Fruit fly (Drosophila melanogaster) whole organism, prepupa: ENCODE results near the gene Cad87A.
A peak's percentile ranks its signal among the peaks of the same experiment; 100 is the strongest.

Experiments used
- CG10631 ChIP-seq: fragments of 200-800 bp; sonication (Bioruptor generic); optimal IDR thresholded peaks from 2 replicates; lab custom pipeline; 2016; ENCODE audit warnings: missing biosample characterization, missing genetic modification characterization
- CG10669 ChIP-seq: fragments of 200-800 bp; sonication (Bioruptor generic); optimal IDR thresholded peaks from 3 replicates; lab custom pipeline; 2018; ENCODE audit warnings: missing biosample characterization, mild to moderate bottlenecking, missing genetic modification characterization, moderate library complexity
- CG11294 ChIP-seq: fragments of 200-800 bp; sonication (Bioruptor generic); IDR thresholded peaks from 2 replicates; pipeline ENCODE4 v1.3.6; 2022; ENCODE audit warnings: missing biosample characterization, missing genetic modification characterization
- CG11762 ChIP-seq: fragments of 200-800 bp; sonication (Bioruptor generic); optimal IDR thresholded peaks from 3 replicates; lab custom pipeline; 2016; ENCODE audit warnings: missing biosample characterization, missing genetic modification characterization; ENCODE audit not compliant: insufficient read depth
- CG11902 ChIP-seq: fragments of 200-800 bp; sonication (Bioruptor generic); optimal IDR thresholded peaks from 3 replicates; lab custom pipeline; 2016; ENCODE audit warnings: missing biosample characterization, missing genetic modification characterization
- CG15336 ChIP-seq: fragments of 200-800 bp; sonication (Bioruptor generic); IDR thresholded peaks from 2 replicates; pipeline ENCODE4 v1.3.6; 2022; ENCODE audit warnings: missing biosample characterization, missing genetic modification characterization
- CG3032 ChIP-seq: fragments of 200-800 bp; optimal IDR thresholded peaks from 2 replicates; lab custom pipeline; 2019; ENCODE audit warnings: missing biosample characterization, mild to moderate bottlenecking, missing genetic modification characterization, moderate library complexity
- CG31627 ChIP-seq: fragments of 200-800 bp; sonication (Bioruptor generic); optimal IDR thresholded peaks from 3 replicates; lab custom pipeline; 2016; ENCODE audit warnings: missing biosample characterization, missing genetic modification characterization
- CG34406 ChIP-seq: fragments of 200-800 bp; sonication (Bioruptor generic); optimal IDR thresholded peaks from 3 replicates; lab custom pipeline; 2016; ENCODE audit warnings: missing biosample characterization, missing genetic modification characterization
- CG3919 ChIP-seq: fragments of 200-800 bp; sonication (Bioruptor generic); optimal IDR thresholded peaks from 3 replicates; lab custom pipeline; 2016; ENCODE audit warnings: missing biosample characterization, missing genetic modification characterization
- CG6163 ChIP-seq: fragments of 200-800 bp; sonication (Bioruptor generic); IDR thresholded peaks from 3 replicates; pipeline ENCODE4 v1.3.6; 2022; ENCODE audit warnings: missing biosample characterization, missing genetic modification characterization
- CG6276 ChIP-seq: fragments of 200-800 bp; sonication (Bioruptor generic); optimal IDR thresholded peaks from 2 replicates; lab custom pipeline; 2017; ENCODE audit warnings: missing biosample characterization, mild to moderate bottlenecking, missing genetic modification characterization
- CG6808 ChIP-seq: fragments of 200-800 bp; sonication (Bioruptor generic); optimal IDR thresholded peaks from 3 replicates; lab custom pipeline; 2017; ENCODE audit warnings: missing biosample characterization, missing genetic modification characterization, mild to moderate bottlenecking, moderate library complexity, missing genetic modification reagents
- CG6854 ChIP-seq: fragments of 200-800 bp; sonication (Bioruptor generic); optimal IDR thresholded peaks from 2 replicates; lab custom pipeline; 2017; ENCODE audit warnings: missing biosample characterization, mild to moderate bottlenecking, missing genetic modification characterization
- CG7368 ChIP-seq: fragments of 200-800 bp; sonication (Bioruptor generic); optimal IDR thresholded peaks from 3 replicates; lab custom pipeline; 2016; ENCODE audit warnings: missing biosample characterization, missing genetic modification characterization
- CG8119 ChIP-seq: fragments of 200-800 bp; sonication (Bioruptor generic); IDR thresholded peaks from 3 replicates; pipeline ENCODE4 v1.3.6; 2022; ENCODE audit warnings: missing biosample characterization, missing genetic modification characterization
- CG8319 ChIP-seq: fragments of 200-800 bp; sonication (Bioruptor generic); optimal IDR thresholded peaks from 3 replicates; lab custom pipeline; 2016; ENCODE audit warnings: missing biosample characterization, missing genetic modification characterization
- CG8632 ChIP-seq: fragments of 200-800 bp; sonication (Bioruptor generic); optimal IDR thresholded peaks from 3 replicates; lab custom pipeline; 2016; ENCODE audit warnings: missing biosample characterization, missing genetic modification characterization
- CG9139 ChIP-seq: fragments of 200-800 bp; sonication (Bioruptor generic); optimal IDR thresholded peaks from 3 replicates; lab custom pipeline; 2017; ENCODE audit warnings: missing biosample characterization, mild to moderate bottlenecking, missing genetic modification characterization
- Eip78C ChIP-seq: fragments of 200-800 bp; sonication (Bioruptor generic); peaks from one replicate; lab custom pipeline; 2016; ENCODE audit warnings: missing biosample characterization, missing genetic modification characterization
- Eip93F ChIP-seq: fragments of 200-800 bp; sonication (Bioruptor generic); optimal IDR thresholded peaks from 2 replicates; lab custom pipeline; 2016; ENCODE audit warnings: missing biosample characterization, mild to moderate bottlenecking, missing genetic modification characterization
- Ets21C ChIP-seq: fragments of 200-800 bp; sonication (Bioruptor generic); optimal IDR thresholded peaks from 3 replicates; lab custom pipeline; 2016; ENCODE audit warnings: missing biosample characterization, missing genetic modification characterization
- Ets96B ChIP-seq: fragments of 200-800 bp; optimal IDR thresholded peaks from 2 replicates; lab custom pipeline; 2019; ENCODE audit warnings: missing biosample characterization, mild to moderate bottlenecking, missing genetic modification characterization, moderate library complexity
- Gug ChIP-seq: fragments of 200-800 bp; sonication (Bioruptor generic); IDR thresholded peaks from 2 replicates; pipeline ENCODE4 v1.3.6; 2022; ENCODE audit warnings: missing biosample characterization, missing genetic modification characterization
- Hr38 ChIP-seq: sonication (Bioruptor generic); optimal IDR thresholded peaks from 2 replicates; lab custom pipeline; 2016; ENCODE audit warnings: missing biosample characterization, missing genetic modification characterization
- Hr39 ChIP-seq: fragments of 200-800 bp; sonication (Bioruptor generic); optimal IDR thresholded peaks from 2 replicates; lab custom pipeline; 2016; ENCODE audit warnings: missing biosample characterization, missing genetic modification characterization
- Hr4 ChIP-seq: fragments of 200-800 bp; sonication (Bioruptor generic); optimal IDR thresholded peaks from 3 replicates; lab custom pipeline; 2016; ENCODE audit warnings: missing biosample characterization, missing genetic modification characterization
- Lpt ChIP-seq: fragments of 200-800 bp; sonication (Bioruptor generic); optimal IDR thresholded peaks from 3 replicates; lab custom pipeline; 2016; ENCODE audit warnings: missing biosample characterization, missing genetic modification characterization
- Met ChIP-seq: fragments of 200-800 bp; sonication (Bioruptor generic); optimal IDR thresholded peaks from 3 replicates; lab custom pipeline; 2016; ENCODE audit warnings: missing biosample characterization, missing genetic modification characterization
- OdsH ChIP-seq: fragments of 200-800 bp; sonication (Bioruptor generic); optimal IDR thresholded peaks from 3 replicates; lab custom pipeline; 2016; ENCODE audit warnings: missing biosample characterization, missing genetic modification characterization
- Smox ChIP-seq: fragments of 200-800 bp; sonication (Bioruptor generic); optimal IDR thresholded peaks from 3 replicates; lab custom pipeline; 2016; ENCODE audit warnings: missing biosample characterization, missing genetic modification characterization
- Sox102F ChIP-seq: fragments of 200-800 bp; sonication (Bioruptor generic); optimal IDR thresholded peaks from 2 replicates; lab custom pipeline; 2016; ENCODE audit warnings: missing biosample characterization, mild to moderate bottlenecking, missing genetic modification characterization
- Sox14 ChIP-seq: fragments of 200-800 bp; sonication (Bioruptor generic); optimal IDR thresholded peaks from 3 replicates; lab custom pipeline; 2016; ENCODE audit warnings: missing biosample characterization, missing genetic modification characterization
- Sox15 ChIP-seq: fragments of 200-800 bp; sonication (Bioruptor generic); optimal IDR thresholded peaks from 3 replicates; lab custom pipeline; 2016; ENCODE audit warnings: missing biosample characterization, missing genetic modification characterization
- achi ChIP-seq: fragments of 200-800 bp; sonication (Bioruptor generic); optimal IDR thresholded peaks from 3 replicates; lab custom pipeline; 2016; ENCODE audit warnings: missing biosample characterization, missing genetic modification characterization
- cyc ChIP-seq: fragments of 200-800 bp; sonication (Bioruptor generic); optimal IDR thresholded peaks from 3 replicates; lab custom pipeline; 2016; ENCODE audit warnings: missing biosample characterization, missing genetic modification characterization
- dac ChIP-seq: fragments of 200-800 bp; sonication (Bioruptor generic); optimal IDR thresholded peaks from 2 replicates; lab custom pipeline; 2017; ENCODE audit warnings: missing biosample characterization, mild to moderate bottlenecking, missing genetic modification characterization
- dsx ChIP-seq: fragments of 200-800 bp; optimal IDR thresholded peaks from 3 replicates; lab custom pipeline; 2019; ENCODE audit warnings: missing biosample characterization, mild to moderate bottlenecking, missing genetic modification characterization, moderate library complexity; ENCODE audit not compliant: poor library complexity, severe bottlenecking
- eg ChIP-seq: fragments of 200-800 bp; sonication (Bioruptor generic); IDR thresholded peaks from 3 replicates; pipeline ENCODE4 v1.3.6; 2022; ENCODE audit warnings: missing biosample characterization, missing genetic modification characterization
- fd59A ChIP-seq: fragments of 200-800 bp; sonication (Bioruptor generic); optimal IDR thresholded peaks from 2 replicates; lab custom pipeline; 2017; ENCODE audit warnings: missing biosample characterization, mild to moderate bottlenecking, missing genetic modification characterization, missing genetic modification reagents
- fd85E ChIP-seq: fragments of 200-800 bp; sonication (Bioruptor generic); optimal IDR thresholded peaks from 3 replicates; lab custom pipeline; 2016; ENCODE audit warnings: missing biosample characterization, missing genetic modification characterization
- fkh ChIP-seq: fragments of 200-800 bp; sonication (Bioruptor generic); optimal IDR thresholded peaks from 3 replicates; lab custom pipeline; 2017; ENCODE audit warnings: missing biosample characterization, mild to moderate bottlenecking, missing genetic modification characterization, moderate library complexity
- net ChIP-seq: fragments of 200-800 bp; sonication (Bioruptor generic); optimal IDR thresholded peaks from 3 replicates; lab custom pipeline; 2016; ENCODE audit warnings: missing biosample characterization, missing genetic modification characterization
- salr ChIP-seq, 2 experiments: fragments of 200-800 bp; sonication (Bioruptor generic); optimal IDR thresholded peaks; 3 replicates each; lab custom pipeline; 2016 to 2018; ENCODE audit warnings: missing biosample characterization in 2 of 2, missing genetic modification characterization in 2 of 2, mild to moderate bottlenecking in 1 of 2
- svp ChIP-seq: fragments of 200-800 bp; sonication (Bioruptor generic); peaks from one replicate; lab custom pipeline; 2016; ENCODE audit warnings: missing biosample characterization, missing genetic modification characterization
- topi ChIP-seq: fragments of 200-800 bp; sonication (Bioruptor generic); optimal IDR thresholded peaks from 3 replicates; lab custom pipeline; 2016; ENCODE audit warnings: missing biosample characterization, missing genetic modification characterization

The Cad87A gene

DNA sequence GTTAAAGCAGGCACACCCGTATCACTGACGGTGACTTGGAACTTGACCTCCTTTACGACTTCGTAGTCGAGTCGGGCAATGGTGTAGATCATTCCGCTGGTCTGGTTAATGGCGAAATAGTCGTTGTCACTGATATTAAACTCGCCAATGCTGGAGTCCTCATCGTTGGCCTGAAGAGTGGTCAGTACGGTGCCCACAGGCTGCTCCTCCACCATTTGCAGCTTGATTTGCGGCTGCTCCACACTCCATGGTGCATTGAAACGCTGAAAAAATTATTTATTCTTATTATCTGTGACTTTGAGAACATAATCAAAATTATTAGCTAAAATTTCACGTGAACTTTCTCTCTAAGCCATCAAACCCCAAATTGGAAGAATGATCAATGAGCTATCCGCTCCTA, 51.6 kb downstream of the Cad87A start, which contains the start of gene CG34307:
Gene CG34307, plus strand, starts transcription at position 301 of the 400 bp plus-strand sequence.
- no peak for TF ChIP-seq CG8632 (GFP tag; lab: Kevin White, UChicago)
- peak; percentile 43 for TF ChIP-seq svp

- TF ChIP-seq Sox15, result no peak
- TF ChIP-seq Sox102F (GFP tag; lab: Kevin White, UChicago), result no peak
- TF ChIP-seq Gug, result no peak
- TF ChIP-seq CG6854 (GFP tag; lab: Kevin White, UChicago), result no peak
- no peak for TF ChIP-seq cyc (GFP tag; lab: Kevin White, UChicago)
- TF ChIP-seq net (GFP tag; lab: Kevin White, UChicago), result no peak
- no peak for TF ChIP-seq CG31627 (GFP tag; lab: Kevin White, UChicago)
- TF ChIP-seq CG7368 (GFP tag; lab: Kevin White, UChicago), result no peak
- TF ChIP-seq dsx (GFP tag; lab: Kevin White, UChicago), result no peak
- no peak for TF ChIP-seq CG10631 (GFP tag; lab: Kevin White, UChicago)
- no peak for TF ChIP-seq CG6163 (GFP tag; lab: Robert Waterston, UW)
- no peak for TF ChIP-seq Ets96B (tag; lab: Kevin White, UChicago)
- TF ChIP-seq Smox (GFP tag; lab: Kevin White, UChicago), result no peak
- no peak for TF ChIP-seq CG8319
Observed at dm6 chr3R:11893197-11893596, 55.7 kb downstream of the Cad87A start, which contains the start of gene Dnali1. Gene Dnali1, minus strand, starts transcription at chr3R:11893297.

- TF ChIP-seq topi (GFP tag; lab: Kevin White, UChicago), result peak; percentile 71
- no peak for TF ChIP-seq CG3032 (tag; lab: Kevin White, UChicago)
- TF ChIP-seq fkh (GFP tag; lab: Kevin White, UChicago), result no peak
- no peak for TF ChIP-seq CG34406 (GFP tag; lab: Kevin White, UChicago)
- peak; percentile 30 for TF ChIP-seq CG11762 (GFP tag; lab: Kevin White, UChicago)
- peak in 1 of 2 experiments; percentile 24 for TF ChIP-seq salr (GFP tag; optimal IDR thresholded peaks at IDR 0.05; lab: Kevin White, UChicago)
- no peak for TF ChIP-seq Eip93F (GFP tag; lab: Kevin White, UChicago)
- TF ChIP-seq CG31627 (GFP tag; lab: Kevin White, UChicago), result peak; percentile 61
- peak; percentile 19 for TF ChIP-seq Ets21C (GFP tag; lab: Kevin White, UChicago)
- TF ChIP-seq CG3919 (GFP tag; lab: Kevin White, UChicago), result no peak
- peak; percentile 59 for TF ChIP-seq Smox (GFP tag; lab: Kevin White, UChicago)
- TF ChIP-seq CG6808 (GFP tag; lab: Kevin White, UChicago), result no peak
- peak; percentile 42 for TF ChIP-seq Hr39 (GFP tag; lab: Kevin White, UChicago)
- TF ChIP-seq Sox14, result no peak
- TF ChIP-seq CG8119 (GFP tag; lab: Robert Waterston, UW), result peak; percentile 51; the same call in 1 of the 3 replicates
- TF ChIP-seq OdsH, result no peak
- TF ChIP-seq CG6276 (GFP tag; lab: Kevin White, UChicago), result no peak
- TF ChIP-seq fd85E (GFP tag; lab: Kevin White, UChicago), result no peak
- no peak for TF ChIP-seq Lpt (GFP tag; lab: Kevin White, UChicago)
- TF ChIP-seq CG10669 (GFP tag; lab: Kevin White, UChicago), result no peak
- no peak for TF ChIP-seq fd59A (GFP tag; lab: Kevin White, UChicago)
- TF ChIP-seq Ets96B (tag; lab: Kevin White, UChicago), result no peak
- TF ChIP-seq CG11902 (GFP tag; lab: Kevin White, UChicago), result peak; percentile 79
- TF ChIP-seq Hr4, result peak; percentile 67
- no peak for TF ChIP-seq dac (GFP tag; lab: Kevin White, UChicago)
- peak; percentile 92 for TF ChIP-seq dsx (GFP tag; lab: Kevin White, UChicago)
- TF ChIP-seq eg (GFP tag; lab: Robert Waterston, UW), result peak; percentile 63
- peak; percentile 29; the same call in 1 of the 2 replicates for TF ChIP-seq CG15336
- no peak for TF ChIP-seq CG8319
- peak; percentile 80 for TF ChIP-seq Eip78C (GFP tag; lab: Kevin White, UChicago)
- TF ChIP-seq Hr38 (GFP tag; lab: Kevin White, UChicago), result no peak
- peak; percentile 3 for TF ChIP-seq CG8632 (GFP tag; lab: Kevin White, UChicago)
- peak; percentile 67 for TF ChIP-seq cyc (GFP tag; lab: Kevin White, UChicago)
- TF ChIP-seq CG9139 (GFP tag; lab: Kevin White, UChicago), result no peak
- peak; percentile 42 for TF ChIP-seq CG7368 (GFP tag; lab: Kevin White, UChicago)
- TF ChIP-seq Met (GFP tag; lab: Kevin White, UChicago), result peak; percentile 73
- TF ChIP-seq achi (GFP tag; lab: Kevin White, UChicago), result no peak
- TF ChIP-seq svp, result peak; percentile 68
- TF ChIP-seq CG11294 (GFP tag; lab: Robert Waterston, UW), result no peak
- peak; percentile 49 for TF ChIP-seq CG10631 (GFP tag; lab: Kevin White, UChicago)
Observed at dm6 chr3R:11888038-11888567, 60.8 kb downstream of the Cad87A start.
